Worm (Caenorhabditis elegans) whole organism, L2 larva: ENCODE results near the gene C09G9.1.

Source experiments
- ceh-16 ChIP-seq: fragments of 150-350 bp; optimal IDR thresholded peaks from 2 replicates; lab custom pipeline; 2014; ENCODE audit warnings: missing biosample characterization, missing genetic modification characterization
- nhr-23 ChIP-seq: fragments of 150-350 bp; optimal IDR thresholded peaks from 2 replicates; lab custom pipeline; 2014; ENCODE audit warnings: missing biosample characterization, missing genetic modification reagents, missing genetic modification characterization
- nhr-237 ChIP-seq: fragments of 150-350 bp; optimal IDR thresholded peaks from 2 replicates; lab custom pipeline; 2014; ENCODE audit warnings: missing biosample characterization, missing genetic modification characterization
- nhr-77 ChIP-seq: fragments of 150-350 bp; optimal IDR thresholded peaks from 2 replicates; lab custom pipeline; 2014; ENCODE audit warnings: missing biosample characterization, missing genetic modification characterization
- skn-1 ChIP-seq: sonication (generic microtip); optimal IDR thresholded peaks from 2 replicates; lab custom pipeline; 2017; ENCODE audit warnings: missing biosample characterization, missing genetic modification characterization
- snpc-4 ChIP-seq: fragments of 150-350 bp; optimal IDR thresholded peaks from 2 replicates; lab custom pipeline; 2014; ENCODE audit warnings: missing biosample characterization, missing genetic modification characterization
- unc-62 ChIP-seq: fragments of 150-350 bp; optimal IDR thresholded peaks from 2 replicates; lab custom pipeline; 2014; ENCODE audit warnings: missing biosample characterization, missing genetic modification reagents, missing genetic modification characterization
- zag-1 ChIP-seq: fragments of 150-350 bp; optimal IDR thresholded peaks from 2 replicates; lab custom pipeline; 2014; ENCODE audit warnings: missing biosample characterization, missing genetic modification characterization

DNA sequence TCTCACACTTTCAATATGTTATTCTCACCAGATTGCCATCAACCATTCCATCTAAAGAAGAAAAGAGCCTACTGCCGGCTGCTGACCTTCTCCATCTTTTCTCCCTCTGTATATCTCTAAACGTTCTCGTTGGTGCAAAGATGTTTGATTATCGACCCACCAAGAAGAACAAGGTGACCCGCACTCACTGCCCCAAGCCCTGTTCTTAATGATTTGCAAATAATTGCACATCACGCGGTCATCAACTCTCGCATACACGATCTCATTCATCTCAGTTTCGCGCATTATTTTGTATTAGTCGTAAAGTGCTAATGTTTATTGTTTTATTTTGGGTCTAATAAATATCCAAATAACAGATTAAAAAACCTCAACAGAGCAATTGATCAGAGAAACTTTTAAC is 45.8 kb downstream of the C09G9.1 start:
- TF ChIP-seq snpc-4: no peak
- no peak for TF ChIP-seq nhr-77 (tag; lab: Kevin White, UChicago)
- no peak for TF ChIP-seq unc-62
- TF ChIP-seq skn-1: no peak
- no peak for TF ChIP-seq ceh-16 (tag; lab: Kevin White, UChicago)
- TF ChIP-seq nhr-237 (tag; lab: Kevin White, UChicago): no peak
- TF ChIP-seq zag-1: no peak
- no peak for TF ChIP-seq nhr-23 (tag; lab: Kevin White, UChicago)
